Fruit fly (Drosophila melanogaster): ENCODE measurements around the gene CG2278.
A peak's percentile ranks its signal among the peaks of the same experiment; 100 is the strongest.

CG2278 gene

DNA sequence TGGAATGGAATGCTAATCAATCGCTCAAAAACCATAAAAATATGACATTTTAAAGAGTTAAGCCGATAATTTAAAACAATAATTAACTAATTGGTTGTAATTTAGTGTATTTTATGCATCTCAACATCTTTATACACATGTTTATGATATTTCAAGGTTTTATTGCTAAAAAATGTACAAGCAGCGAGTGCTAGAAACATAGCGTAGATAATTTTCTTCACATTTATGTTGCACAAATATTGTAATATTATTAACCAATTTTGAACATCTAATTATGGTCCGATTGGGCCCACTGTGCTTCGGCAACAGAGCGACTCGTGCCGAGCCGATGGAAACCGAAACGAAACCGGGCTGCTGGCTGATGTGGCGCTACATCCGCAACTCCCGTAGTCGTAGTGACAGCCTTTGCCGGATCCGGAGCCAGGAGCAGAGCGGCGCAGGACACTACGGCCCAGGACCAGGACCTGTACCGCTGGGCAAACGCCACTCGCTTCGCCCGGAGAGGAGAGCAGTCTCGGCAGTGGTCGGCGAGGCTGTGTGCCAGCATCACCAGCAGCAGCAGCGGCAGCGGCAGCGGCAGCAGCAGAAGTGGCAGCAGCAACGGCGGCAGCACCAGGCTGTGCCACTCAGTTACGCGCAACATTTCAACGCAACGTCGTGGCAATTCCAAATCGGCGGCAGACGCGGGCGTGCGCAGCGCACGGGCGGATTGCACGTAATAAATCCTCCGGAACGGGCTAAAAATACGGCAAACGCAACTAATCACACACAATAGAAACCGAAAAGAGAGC, 8.3 kb upstream of the CG2278 start, which contains the start of gene sdt:
TSS of gene sdt (plus strand) at position 385 of the 791 bp plus-strand sequence.
- no peak for TF ChIP-seq CG6792 (GFP tag; optimal IDR thresholded peaks at IDR 0.05)
- no peak for TF ChIP-seq Lpt (GFP tag; optimal IDR thresholded peaks at IDR 0.05)
- peak in 1 of 2 experiments; percentile 48 for TF ChIP-seq ss (GFP tag; optimal IDR thresholded peaks at IDR 0.05)
- peak; percentile 42 for TF ChIP-seq CG32006 (GFP tag; optimal IDR thresholded peaks at IDR 0.05)
- no peak for TF ChIP-seq CG3032 (tag; optimal IDR thresholded peaks at IDR 0.05)
- peak; percentile 11 for TF ChIP-seq net (GFP tag; optimal IDR thresholded peaks at IDR 0.05)
- no peak for TF ChIP-seq topi (GFP tag; optimal IDR thresholded peaks at IDR 0.05)
- peak; percentile 10 for TF ChIP-seq dsx (GFP tag; optimal IDR thresholded peaks at IDR 0.05; ENCODE audit: poor library complexity, severe bottlenecking)
- peak; percentile 75 for TF ChIP-seq Eip78C (GFP tag)
- no peak for TF ChIP-seq Sox15 (GFP tag; optimal IDR thresholded peaks at IDR 0.05)
- TF ChIP-seq CG6163 (GFP tag; IDR thresholded peaks at IDR 0.05) = no peak
- peak; percentile 70 for TF ChIP-seq svp (GFP tag)
- TF ChIP-seq CG8119 (GFP tag; IDR thresholded peaks at IDR 0.05) = no peak

DNA sequence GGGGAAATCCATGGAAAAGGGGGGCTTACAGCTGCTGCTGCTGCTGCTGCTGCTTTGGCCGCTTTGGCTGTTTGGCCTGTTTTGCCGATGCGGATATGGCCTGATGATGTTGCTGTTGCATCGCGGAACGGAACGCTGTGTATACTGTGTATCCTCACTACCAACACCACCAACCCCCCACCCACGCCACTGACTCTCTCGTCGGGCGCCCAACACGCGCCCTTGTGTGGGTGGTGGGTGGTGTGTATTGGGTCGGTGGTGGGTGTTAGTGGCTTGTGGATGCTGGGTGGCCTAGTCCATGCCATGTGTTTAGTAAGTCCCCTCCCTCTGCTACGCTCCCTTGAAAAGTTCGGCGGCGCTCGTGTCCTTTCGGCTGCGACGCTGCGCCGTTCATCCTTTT, 7.7 kb upstream of the CG2278 start:
- TF ChIP-seq CG7368 (GFP tag; optimal IDR thresholded peaks at IDR 0.05) = peak; percentile 65
- TF ChIP-seq achi (GFP tag; optimal IDR thresholded peaks at IDR 0.05) = no peak

DNA sequence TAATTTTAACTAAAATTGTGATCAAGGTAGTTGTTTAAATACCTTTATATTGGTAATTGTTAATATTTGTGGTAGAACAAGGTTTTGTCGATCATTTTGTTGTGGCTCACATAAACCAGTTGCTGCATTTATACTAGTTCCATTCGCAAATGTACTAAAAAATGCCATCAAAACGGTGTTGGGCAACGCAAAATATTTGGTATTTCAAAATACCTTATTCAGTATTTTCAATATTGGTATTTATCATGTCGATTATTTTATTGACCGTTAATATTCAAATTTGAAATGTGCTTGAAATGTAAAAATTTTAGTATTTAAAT, 6.9 kb upstream of the CG2278 start, which contains the start of gene slpr:
TSS of gene slpr (minus strand) at position 156 of the 320 bp plus-strand sequence.
- TF ChIP-seq pdm3 (GFP tag; optimal IDR thresholded peaks at IDR 0.05) = no peak
- TF ChIP-seq CG11902 (GFP tag; optimal IDR thresholded peaks at IDR 0.05) = no peak
- peak; percentile 60 for TF ChIP-seq svp (GFP tag)

DNA sequence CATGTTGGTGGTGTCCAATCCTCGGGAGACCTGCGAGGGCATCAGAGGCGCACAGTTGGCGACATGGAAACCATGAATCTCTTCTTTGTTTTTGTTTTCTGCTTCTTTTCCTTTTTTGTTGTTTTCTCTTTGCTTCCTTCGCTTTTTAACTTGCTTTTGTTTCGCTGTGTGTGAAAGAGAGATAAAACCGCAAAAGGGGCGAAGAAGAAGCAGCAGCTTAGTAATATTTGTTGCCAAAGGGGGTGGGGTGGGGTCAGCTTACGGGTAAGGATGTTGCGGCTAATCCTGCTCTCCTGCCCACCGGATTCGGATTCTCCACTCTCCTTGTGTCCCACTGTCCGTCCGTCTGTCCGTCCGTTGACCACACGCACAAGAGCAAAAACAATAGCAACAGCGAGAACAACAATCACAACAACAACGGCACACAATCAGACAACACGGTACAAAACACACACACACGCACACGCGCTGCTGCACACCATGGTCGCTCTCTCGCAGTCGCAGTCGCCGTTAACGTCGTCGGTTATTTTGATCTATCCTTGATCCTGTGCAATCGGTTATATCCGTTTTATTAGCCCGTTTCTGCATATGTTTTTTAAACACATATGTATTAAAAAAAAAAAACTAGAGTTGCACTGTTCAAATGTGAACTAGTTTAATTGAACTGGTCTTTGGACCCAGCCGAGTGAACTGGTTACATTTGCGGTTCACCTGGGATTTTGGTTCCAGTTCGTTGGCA, 6.4 kb upstream of the CG2278 start:
- TF ChIP-seq lz (GFP tag; optimal IDR thresholded peaks at IDR 0.05) (no peak), CG8119 (GFP tag; IDR thresholded peaks at IDR 0.05) (peak; percentile 46; the same call in 1 of the 3 replicates), CG1621 (tag; optimal IDR thresholded peaks at IDR 0.05) (peak; percentile 66), CG6276 (GFP tag; optimal IDR thresholded peaks at IDR 0.05) (peak; percentile 38), OdsH (GFP tag; optimal IDR thresholded peaks at IDR 0.05) (no peak), CG9139 (GFP tag; optimal IDR thresholded peaks at IDR 0.05) (peak; percentile 38), CG15336 (GFP tag; IDR thresholded peaks at IDR 0.05) (0 out of 2 replicates have a peak, but pooled peaks have one; percentile 19), ss (GFP tag; optimal IDR thresholded peaks at IDR 0.05) (peak; percentile 52 to 58), Sox14 (GFP tag; optimal IDR thresholded peaks at IDR 0.05) (peak; percentile 16), CG3032 (tag; optimal IDR thresholded peaks at IDR 0.05) (peak; percentile 54), CG32006 (GFP tag; optimal IDR thresholded peaks at IDR 0.05) (peak; percentile 8), acj6 (GFP tag; optimal IDR thresholded peaks at IDR 0.05) (no peak), CG6808 (GFP tag; optimal IDR thresholded peaks at IDR 0.05) (peak; percentile 73), spab (GFP tag; optimal IDR thresholded peaks at IDR 0.05) (peak; percentile 33), Eip78C (GFP tag) (peak; percentile 56), CG6163 (GFP tag; IDR thresholded peaks at IDR 0.05) (peak; percentile 26; the same call in 1 of the 3 replicates)

DNA sequence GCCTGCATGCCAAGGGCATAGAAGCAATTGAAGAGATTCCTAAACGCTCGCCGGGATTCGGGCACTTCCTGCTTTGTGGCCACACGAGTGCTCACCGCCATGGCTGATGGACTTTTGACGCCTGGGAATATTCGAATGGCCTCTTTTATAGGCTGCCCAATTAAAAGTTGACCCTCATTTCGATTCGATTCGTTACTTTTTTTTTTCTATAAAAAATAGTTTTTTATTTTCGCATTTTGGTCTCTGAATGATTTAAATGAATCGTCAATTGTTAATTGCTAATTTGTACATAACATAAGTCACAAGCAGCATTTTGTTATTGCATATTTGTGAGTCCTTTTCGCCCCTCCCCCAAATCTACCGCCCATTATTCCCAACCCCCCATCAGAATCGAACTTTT, 4.5 kb downstream of the CG2278 start, which contains the start of gene Or7a:
TSS of gene Or7a (minus strand) at position 101 of the 400 bp plus-strand sequence.
- TF ChIP-seq CG11902 (GFP tag; optimal IDR thresholded peaks at IDR 0.05) = no peak
- TF ChIP-seq spab (GFP tag; optimal IDR thresholded peaks at IDR 0.05) = no peak
- no peak for TF ChIP-seq Ets21C (GFP tag; optimal IDR thresholded peaks at IDR 0.05)
- TF ChIP-seq net (GFP tag; optimal IDR thresholded peaks at IDR 0.05) = no peak
- TF ChIP-seq Smox (GFP tag; optimal IDR thresholded peaks at IDR 0.05) = no peak
- TF ChIP-seq dac (GFP tag; optimal IDR thresholded peaks at IDR 0.05) = no peak
- TF ChIP-seq CG4318 (GFP tag; optimal IDR thresholded peaks at IDR 0.05) = no peak
- TF ChIP-seq vri (GFP tag; optimal IDR thresholded peaks at IDR 0.05) = no peak
- TF ChIP-seq Sox14 (GFP tag; optimal IDR thresholded peaks at IDR 0.05) = no peak
- no peak for TF ChIP-seq pdm3 (GFP tag; optimal IDR thresholded peaks at IDR 0.05)
- no peak for TF ChIP-seq Hr4 (GFP tag; optimal IDR thresholded peaks at IDR 0.05)
- no peak for TF ChIP-seq Ets96B (tag; optimal IDR thresholded peaks at IDR 0.05)
- no peak for TF ChIP-seq fd59A (GFP tag; optimal IDR thresholded peaks at IDR 0.05)
- TF ChIP-seq Sox102F (GFP tag; optimal IDR thresholded peaks at IDR 0.05) = no peak
- TF ChIP-seq CG31627 (GFP tag; optimal IDR thresholded peaks at IDR 0.05) = no peak
- TF ChIP-seq Met (GFP tag; optimal IDR thresholded peaks at IDR 0.05) = no peak
- TF ChIP-seq CG6792 (GFP tag; optimal IDR thresholded peaks at IDR 0.05) = no peak
- no peak for TF ChIP-seq Sox15 (GFP tag; optimal IDR thresholded peaks at IDR 0.05)
- TF ChIP-seq ss (GFP tag; optimal IDR thresholded peaks at IDR 0.05) = no peak
- no peak for TF ChIP-seq Lpt (GFP tag; optimal IDR thresholded peaks at IDR 0.05)
